Worm (Caenorhabditis elegans): Measurements from ENCODE around the gene Y75B8A.13.
"Not testable (repeated sequence)": the region's sequence is repeated elsewhere in the genome, so short reads cannot be mapped to it uniquely, and the experiment has no call there.

Y75B8A.13 gene

ce11 chrIII:12178121-12178520 lies 37.4 kb downstream of the Y75B8A.13 start:
- no peak for TF ChIP-seq dao-5 (tag; optimal IDR thresholded peaks at IDR 0.05)

DNA sequence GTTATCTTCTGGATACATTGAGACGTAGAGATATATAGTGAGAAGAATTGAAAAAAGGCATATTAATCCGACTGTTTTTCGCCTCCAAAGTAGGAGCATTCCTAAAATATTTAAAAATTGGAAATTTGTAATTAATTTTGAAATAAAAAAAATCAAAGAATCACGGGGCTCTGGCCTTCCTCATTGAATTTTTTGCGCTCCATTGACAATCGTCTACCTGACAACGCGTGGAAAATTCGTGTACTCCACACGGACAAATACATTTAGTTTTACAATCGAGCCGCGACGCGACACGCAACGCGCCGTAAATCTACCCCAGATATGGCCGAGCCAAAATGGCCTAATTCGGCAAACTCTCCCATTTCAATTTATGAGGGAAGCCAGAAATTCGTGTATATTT lies 38.4 kb downstream of the Y75B8A.13 start, which contains the start of gene gly-11:
Gene gly-11, minus strand, starts transcription at position 101 of the 400 bp plus-strand sequence.
- TF ChIP-seq W03F9.2, him-1, dao-5 (tag; optimal IDR thresholded peaks at IDR 0.05): not testable (repeated sequence)

DNA sequence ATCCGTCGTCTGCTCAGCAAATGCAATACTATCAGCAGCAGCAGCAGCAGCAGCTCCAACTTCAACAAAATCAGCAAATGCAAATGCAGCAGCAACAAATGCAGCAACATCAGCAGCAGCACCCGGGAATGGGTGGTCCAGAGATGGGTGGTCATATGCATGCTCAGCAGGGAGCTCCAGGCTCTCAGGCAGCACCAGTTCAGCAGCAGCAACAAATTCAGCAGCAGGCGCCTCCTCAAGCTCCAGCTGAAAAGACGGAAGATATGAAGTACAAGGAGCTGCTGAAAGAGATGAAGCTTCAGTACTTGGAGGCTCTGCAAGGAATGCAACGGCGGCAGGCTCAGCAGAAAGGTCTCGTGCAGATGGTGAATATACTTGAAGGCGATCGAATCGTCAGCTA lies 48.5 kb downstream of the Y75B8A.13 start:
- TF ChIP-seq him-1 (tag; optimal IDR thresholded peaks at IDR 0.05), result no peak
- no peak for TF ChIP-seq dao-5 (tag; optimal IDR thresholded peaks at IDR 0.05)
- TF ChIP-seq W03F9.2 (tag; optimal IDR thresholded peaks at IDR 0.05), result no peak

ce11 chrIII:12165305-12165704 lies 50.2 kb downstream of the Y75B8A.13 start:
- no peak for TF ChIP-seq him-1 (tag; optimal IDR thresholded peaks at IDR 0.05)

- TF ChIP-seq dao-5 (tag; optimal IDR thresholded peaks at IDR 0.05), result no peak
- TF ChIP-seq him-1 (tag; optimal IDR thresholded peaks at IDR 0.05), result no peak
- TF ChIP-seq W03F9.2 (tag; optimal IDR thresholded peaks at IDR 0.05), result no peak
These were observed 51.1 kb downstream of the Y75B8A.13 start for ce11 chrIII:12164414-12164813.

DNA sequence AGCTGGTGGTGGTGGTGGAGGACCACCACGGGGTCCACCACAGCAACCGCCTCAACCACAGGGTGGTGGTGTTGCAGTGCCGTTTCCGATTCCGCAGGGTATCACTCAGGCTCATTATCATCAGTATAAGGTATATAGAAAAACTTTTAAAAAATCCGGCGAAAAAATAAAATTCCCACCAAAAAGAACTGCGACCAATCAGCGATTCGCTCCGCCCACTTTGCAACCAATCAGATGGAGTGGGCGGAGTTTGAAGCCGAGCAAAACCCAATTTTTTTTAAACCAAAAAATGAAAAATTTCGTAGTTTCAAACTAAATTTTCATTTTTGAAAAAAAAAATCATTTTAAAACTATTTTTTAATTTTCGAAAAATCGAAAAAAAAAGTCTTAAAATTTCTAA lies 54.6 kb downstream of the Y75B8A.13 start:
- TF ChIP-seq W03F9.2 (tag; optimal IDR thresholded peaks at IDR 0.05), result no peak
- no peak for TF ChIP-seq dao-5 (tag; optimal IDR thresholded peaks at IDR 0.05)
- TF ChIP-seq him-1 (tag; optimal IDR thresholded peaks at IDR 0.05), result no peak

DNA sequence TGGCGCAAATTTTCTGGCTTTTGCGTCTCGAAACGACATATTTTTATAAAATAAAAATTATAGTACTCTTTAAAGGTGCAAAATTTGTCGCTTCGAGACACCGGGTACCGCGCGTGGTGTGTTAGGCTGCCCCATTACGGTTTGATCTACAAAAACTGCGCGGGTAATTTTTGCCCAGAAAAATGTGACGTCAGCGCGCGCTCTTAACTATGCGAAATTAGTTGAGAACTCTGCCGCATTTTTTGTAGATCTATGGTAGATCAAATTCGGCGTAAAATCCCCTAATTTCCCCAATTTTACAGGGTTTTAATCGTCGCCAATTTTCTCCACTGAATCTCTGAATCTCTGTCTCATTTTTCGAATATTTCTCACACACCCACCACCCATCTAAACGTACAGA lies 55.0 kb downstream of the Y75B8A.13 start, which contains the start of gene Y75B8A.8:
Gene Y75B8A.8, plus strand, starts transcription at position 301 of the 400 bp plus-strand sequence.
- TF ChIP-seq W03F9.2 (tag; optimal IDR thresholded peaks at IDR 0.05) (no peak), him-1 (tag; optimal IDR thresholded peaks at IDR 0.05) (no peak), dao-5 (tag; optimal IDR thresholded peaks at IDR 0.05) (no peak)

DNA sequence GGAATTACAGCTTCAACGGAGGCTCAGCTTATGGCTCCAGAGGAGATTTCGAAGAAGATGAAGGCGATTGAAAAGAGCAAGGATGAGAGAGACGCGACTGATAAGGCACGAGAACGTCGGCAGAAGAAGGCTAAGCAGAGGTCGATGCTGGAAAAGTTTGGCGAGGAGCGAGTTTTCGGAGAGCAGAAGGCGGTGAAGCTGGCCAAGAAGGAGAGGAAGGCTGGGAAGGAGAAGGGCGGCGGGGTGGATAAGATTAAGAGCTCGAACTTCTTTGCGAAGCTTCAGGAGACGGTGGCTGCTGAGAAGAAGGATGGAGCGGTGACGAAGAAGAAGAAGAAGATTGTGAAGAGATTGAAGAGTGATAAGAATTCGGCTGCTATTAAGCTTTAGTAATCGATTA lies 56.3 kb downstream of the Y75B8A.13 start:
- TF ChIP-seq W03F9.2 (tag; optimal IDR thresholded peaks at IDR 0.05) (no peak), dao-5 (tag; optimal IDR thresholded peaks at IDR 0.05) (no peak), him-1 (tag; optimal IDR thresholded peaks at IDR 0.05) (no peak)

ce11 chrIII:12157576-12157975 lies 57.9 kb downstream of the Y75B8A.13 start:
- TF ChIP-seq W03F9.2 (tag; optimal IDR thresholded peaks at IDR 0.05) (no peak), dao-5 (tag; optimal IDR thresholded peaks at IDR 0.05) (no peak), him-1 (tag; optimal IDR thresholded peaks at IDR 0.05) (no peak)

DNA sequence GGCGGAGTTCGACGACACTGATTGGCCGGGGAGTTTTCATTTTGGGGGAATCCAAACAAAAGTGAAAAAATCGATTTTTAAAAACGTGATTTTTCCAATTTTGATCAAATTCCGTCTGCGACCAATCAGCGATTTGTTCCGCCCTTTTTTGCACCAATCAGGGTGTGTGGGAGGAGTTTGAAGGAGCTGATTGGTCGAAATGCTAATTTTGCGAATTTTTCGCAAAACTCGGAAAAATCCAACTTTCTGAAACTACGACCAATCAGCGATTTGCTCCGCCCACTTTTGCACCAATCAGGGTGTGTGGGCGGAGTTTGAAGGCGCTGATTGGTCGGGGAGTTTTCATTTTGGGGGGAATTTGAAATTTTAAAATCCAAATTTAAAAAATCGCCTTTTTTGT lies 58.9 kb downstream of the Y75B8A.13 start:
- TF ChIP-seq W03F9.2 (tag; optimal IDR thresholded peaks at IDR 0.05), result no peak
- no peak for TF ChIP-seq him-1 (tag; optimal IDR thresholded peaks at IDR 0.05)
- no peak for TF ChIP-seq dao-5 (tag; optimal IDR thresholded peaks at IDR 0.05)

- no peak for TF ChIP-seq W03F9.2 (tag; optimal IDR thresholded peaks at IDR 0.05)
- no peak for TF ChIP-seq him-1 (tag; optimal IDR thresholded peaks at IDR 0.05)
- no peak for TF ChIP-seq dao-5 (tag; optimal IDR thresholded peaks at IDR 0.05)
These were observed 59.7 kb downstream of the Y75B8A.13 start for ce11 chrIII:12155759-12156158.
